Fruit fly (Drosophila melanogaster) whole organism, embryonic: Measurements from ENCODE around the gene CG3546.
A peak's percentile ranks its signal among the peaks of the same experiment; 100 is the strongest.

Source experiments
- CG10267 ChIP-seq: fragments of 200-800 bp; sonication (Bioruptor generic); optimal IDR thresholded peaks from 2 replicates; lab custom pipeline; 2018; ENCODE audit warnings: missing biosample characterization, mild to moderate bottlenecking, missing genetic modification characterization, moderate library complexity
- CG10959 ChIP-seq: fragments of 200-800 bp; sonication (Bioruptor generic); IDR thresholded peaks from 2 replicates; pipeline ENCODE4 v1.3.6; 2022; ENCODE audit warnings: missing biosample characterization, missing genetic modification characterization
- CG14441 ChIP-seq: fragments of 200-800 bp; sonication (Bioruptor generic); IDR thresholded peaks from 2 replicates; pipeline ENCODE4 v1.3.6; 2022; ENCODE audit warnings: missing biosample characterization, missing genetic modification characterization
- CG1529 ChIP-seq: fragments of 200-800 bp; sonication (Bioruptor generic); optimal IDR thresholded peaks from 3 replicates; lab custom pipeline; 2018; ENCODE audit warnings: missing biosample characterization, missing genetic modification characterization
- CG17359 ChIP-seq: fragments of 200-800 bp; sonication (Bioruptor generic); optimal IDR thresholded peaks from 3 replicates; lab custom pipeline; 2018; ENCODE audit warnings: missing biosample characterization, mild to moderate bottlenecking, missing genetic modification characterization, moderate library complexity
- CG17361 ChIP-seq: fragments of 200-800 bp; sonication (Bioruptor generic); IDR thresholded peaks from 3 replicates; pipeline ENCODE4 v1.3.6; 2022; ENCODE audit warnings: missing biosample characterization, missing genetic modification characterization
- CG18262 ChIP-seq: fragments of 200-800 bp; optimal IDR thresholded peaks from 3 replicates; lab custom pipeline; 2019; ENCODE audit warnings: missing biosample characterization, mild to moderate bottlenecking, missing genetic modification characterization, moderate library complexity
- CG1832 ChIP-seq: fragments of 200-800 bp; sonication (Bioruptor generic); optimal IDR thresholded peaks from 2 replicates; lab custom pipeline; 2017; ENCODE audit warnings: missing biosample characterization, mild to moderate bottlenecking, missing genetic modification characterization, inconsistent platforms
- CG18476 ChIP-seq: fragments of 200-800 bp; sonication (Bioruptor generic); optimal IDR thresholded peaks from 2 replicates; lab custom pipeline; 2016; ENCODE audit warnings: missing biosample characterization, mild to moderate bottlenecking, missing genetic modification characterization
- CG2120 ChIP-seq: fragments of 200-800 bp; sonication (Bioruptor generic); optimal IDR thresholded peaks from 3 replicates; lab custom pipeline; 2016; ENCODE audit warnings: missing biosample characterization, missing genetic modification characterization
- CG31441 ChIP-seq: fragments of 200-800 bp; sonication (Bioruptor generic); IDR thresholded peaks from 2 replicates; pipeline ENCODE4 v1.3.6; 2022; ENCODE audit warnings: missing biosample characterization, missing genetic modification characterization
- CG3163 ChIP-seq: fragments of 200-800 bp; sonication (Bioruptor generic); optimal IDR thresholded peaks from 3 replicates; lab custom pipeline; 2016; ENCODE audit warnings: missing biosample characterization, missing genetic modification characterization
- CG3995 ChIP-seq: fragments of 200-800 bp; sonication (Bioruptor generic); optimal IDR thresholded peaks from 3 replicates; lab custom pipeline; 2016; ENCODE audit warnings: missing biosample characterization, missing genetic modification characterization
- CG4282 ChIP-seq: fragments of 200-800 bp; sonication (Bioruptor generic); optimal IDR thresholded peaks from 2 replicates; lab custom pipeline; 2016; ENCODE audit warnings: missing biosample characterization, missing genetic modification characterization
- CG4424 ChIP-seq: fragments of 200-800 bp; sonication (Bioruptor generic); optimal IDR thresholded peaks from 3 replicates; lab custom pipeline; 2016; ENCODE audit warnings: missing biosample characterization, missing genetic modification characterization
- CG5953 ChIP-seq: fragments of 200-800 bp; sonication (Bioruptor generic); IDR thresholded peaks from 2 replicates; pipeline ENCODE4 v1.3.6; 2022; ENCODE audit warnings: missing biosample characterization, missing genetic modification characterization
- CG8359 ChIP-seq: fragments of 200-800 bp; sonication (Bioruptor generic); optimal IDR thresholded peaks from 2 replicates; lab custom pipeline; 2017; ENCODE audit warnings: missing biosample characterization, mild to moderate bottlenecking, missing genetic modification characterization, borderline replicate concordance
- CG9727 ChIP-seq: fragments of 200-800 bp; sonication (Bioruptor generic); optimal IDR thresholded peaks from 3 replicates; lab custom pipeline; 2017; ENCODE audit warnings: missing biosample characterization, mild to moderate bottlenecking, missing genetic modification characterization
- Chrac-16 ChIP-seq: fragments of 200-800 bp; sonication (Bioruptor generic); optimal IDR thresholded peaks from 3 replicates; lab custom pipeline; 2016; ENCODE audit warnings: missing biosample characterization, missing genetic modification characterization
- GATAe ChIP-seq: fragments of 200-800 bp; sonication (Bioruptor generic); conservative IDR thresholded peaks from 2 replicates; pipeline ENCODE4 v1.3.6; 2022; ENCODE audit warnings: missing biosample characterization, missing genetic modification characterization
- HLH54F ChIP-seq: fragments of 200-800 bp; sonication (Bioruptor generic); optimal IDR thresholded peaks from 3 replicates; lab custom pipeline; 2016; ENCODE audit warnings: missing biosample characterization, missing genetic modification characterization
- Max ChIP-seq: fragments of 200-800 bp; sonication (Bioruptor generic); optimal IDR thresholded peaks from 2 replicates; lab custom pipeline; 2016; ENCODE audit warnings: missing biosample characterization, mild to moderate bottlenecking, missing genetic modification characterization
- Neu2 ChIP-seq: fragments of 200-800 bp; sonication (Bioruptor generic); optimal IDR thresholded peaks from 3 replicates; lab custom pipeline; 2016; ENCODE audit warnings: missing biosample characterization, missing genetic modification characterization, borderline replicate concordance
- Oaz ChIP-seq: fragments of 200-800 bp; sonication (Bioruptor generic); IDR thresholded peaks from 2 replicates; pipeline ENCODE4 v1.3.6; 2022; ENCODE audit warnings: missing biosample characterization, missing genetic modification characterization
- Optix ChIP-seq: fragments of 200-800 bp; sonication (Bioruptor generic); IDR thresholded peaks from 3 replicates; pipeline ENCODE4 v1.3.6; 2022; ENCODE audit warnings: missing biosample characterization, missing genetic modification characterization
- Rx ChIP-seq: fragments of 200-800 bp; sonication (Bioruptor generic); IDR thresholded peaks from 2 replicates; pipeline ENCODE4 v1.3.6; 2022; ENCODE audit warnings: missing biosample characterization, missing genetic modification characterization
- Side ChIP-seq: fragments of 200-800 bp; sonication (Bioruptor generic); optimal IDR thresholded peaks from 2 replicates; lab custom pipeline; 2016; ENCODE audit warnings: missing biosample characterization, missing genetic modification characterization
- TFAM ChIP-seq: fragments of 200-800 bp; sonication (Bioruptor generic); optimal IDR thresholded peaks from 2 replicates; lab custom pipeline; 2017; ENCODE audit warnings: missing biosample characterization, missing genetic modification characterization, inconsistent platforms
- Vsx1 ChIP-seq: fragments of 200-800 bp; sonication (Bioruptor generic); optimal IDR thresholded peaks from 2 replicates; lab custom pipeline; 2017; ENCODE audit warnings: missing biosample characterization, mild to moderate bottlenecking, missing genetic modification characterization, missing genetic modification reagents
- Xrp1 ChIP-seq: fragments of 200-800 bp; sonication (Bioruptor generic); IDR thresholded peaks from 2 replicates; pipeline ENCODE4 v1.3.6; 2022; ENCODE audit warnings: missing biosample characterization, missing genetic modification characterization
- ab ChIP-seq: fragments of 200-800 bp; sonication (Bioruptor generic); optimal IDR thresholded peaks from 2 replicates; lab custom pipeline; 2016; ENCODE audit warnings: missing biosample characterization, missing genetic modification characterization
- aop ChIP-seq: fragments of 200-800 bp; sonication (Bioruptor generic); IDR thresholded peaks from 2 replicates; pipeline ENCODE4 v1.3.6; 2022; ENCODE audit warnings: missing biosample characterization, missing genetic modification characterization
- ato ChIP-seq: fragments of 200-800 bp; sonication (Bioruptor generic); IDR thresholded peaks from 2 replicates; pipeline ENCODE4 v1.3.6; 2022; ENCODE audit warnings: missing biosample characterization, missing genetic modification characterization; ENCODE audit not compliant: partially characterized antibody
- az2 ChIP-seq: fragments of 200-800 bp; sonication (Bioruptor generic); optimal IDR thresholded peaks from 3 replicates; lab custom pipeline; 2016; ENCODE audit warnings: missing biosample characterization, missing genetic modification characterization
- ci ChIP-seq: fragments of 200-800 bp; sonication (Bioruptor generic); IDR thresholded peaks from 3 replicates; pipeline ENCODE4 v1.3.6; 2022; ENCODE audit warnings: missing biosample characterization, missing genetic modification characterization
- danr ChIP-seq: fragments of 200-800 bp; sonication (Bioruptor generic); IDR thresholded peaks from 2 replicates; pipeline ENCODE4 v1.3.6; 2022; ENCODE audit warnings: missing biosample characterization, missing genetic modification characterization
- dimm ChIP-seq: fragments of 200-800 bp; sonication (Bioruptor generic); IDR thresholded peaks from 2 replicates; pipeline ENCODE4 v1.3.6; 2022; ENCODE audit warnings: missing biosample characterization, missing genetic modification characterization
- ems ChIP-seq: fragments of 200-800 bp; sonication (Bioruptor generic); optimal IDR thresholded peaks from 3 replicates; lab custom pipeline; 2016; ENCODE audit warnings: missing biosample characterization, missing genetic modification characterization
- inv ChIP-seq: fragments of 200-800 bp; sonication (Bioruptor generic); IDR thresholded peaks from 2 replicates; pipeline ENCODE4 v1.3.6; 2022; ENCODE audit warnings: missing biosample characterization, missing genetic modification characterization; ENCODE audit not compliant: partially characterized antibody
- jigr1 ChIP-seq: fragments of 200-800 bp; sonication (Bioruptor generic); IDR thresholded peaks from 3 replicates; pipeline ENCODE4 v1.3.6; 2022; ENCODE audit warnings: missing biosample characterization, missing genetic modification characterization
- lbe ChIP-seq: fragments of 200-800 bp; sonication (Bioruptor generic); optimal IDR thresholded peaks from 2 replicates; lab custom pipeline; 2016; ENCODE audit warnings: missing biosample characterization, mild to moderate bottlenecking, missing genetic modification characterization
- mam ChIP-seq: fragments of 200-800 bp; sonication (Bioruptor generic); optimal IDR thresholded peaks from 3 replicates; lab custom pipeline; 2016; ENCODE audit warnings: missing biosample characterization, missing genetic modification characterization
- nerfin-2 ChIP-seq: fragments of 200-800 bp; sonication (Bioruptor generic); IDR thresholded peaks from 2 replicates; pipeline ENCODE4 v1.3.6; 2022; ENCODE audit warnings: missing biosample characterization, missing genetic modification characterization; ENCODE audit not compliant: partially characterized antibody
- nmo ChIP-seq: fragments of 200-800 bp; sonication (Bioruptor generic); optimal IDR thresholded peaks from 2 replicates; lab custom pipeline; 2018; ENCODE audit warnings: missing biosample characterization, mild to moderate bottlenecking, missing genetic modification characterization, moderate library complexity
- oc ChIP-seq: fragments of 200-800 bp; sonication (Bioruptor generic); optimal IDR thresholded peaks from 2 replicates; lab custom pipeline; 2018; ENCODE audit warnings: missing biosample characterization, mild to moderate bottlenecking, missing genetic modification characterization, moderate library complexity
- peb ChIP-seq: fragments of 200-800 bp; sonication (Bioruptor generic); IDR thresholded peaks from 2 replicates; pipeline ENCODE4 v1.3.6; 2022; ENCODE audit warnings: missing biosample characterization, missing genetic modification characterization
- run ChIP-seq: fragments of 200-800 bp; sonication (Bioruptor generic); optimal IDR thresholded peaks from 3 replicates; lab custom pipeline; 2018; ENCODE audit warnings: missing biosample characterization, mild to moderate bottlenecking, missing genetic modification characterization
- sens ChIP-seq: fragments of 200-800 bp; sonication (Bioruptor generic); peaks from one replicate; lab custom pipeline; 2016; ENCODE audit warnings: missing biosample characterization, missing genetic modification characterization
- slbo ChIP-seq: fragments of 200-800 bp; sonication (Bioruptor generic); IDR thresholded peaks from 2 replicates; pipeline ENCODE4 v1.3.6; 2022; ENCODE audit warnings: missing biosample characterization, missing genetic modification characterization
- twi ChIP-seq: fragments of 200-800 bp; optimal IDR thresholded peaks from 2 replicates; lab custom pipeline; 2019; ENCODE audit warnings: missing biosample characterization, mild to moderate bottlenecking, missing genetic modification characterization, moderate library complexity
- wdn ChIP-seq: fragments of 200-800 bp; sonication (Bioruptor generic); IDR thresholded peaks from 2 replicates; pipeline ENCODE4 v1.3.6; 2022; ENCODE audit warnings: missing biosample characterization, missing genetic modification characterization
- wor ChIP-seq: fragments of 200-800 bp; sonication (Bioruptor generic); IDR thresholded peaks from 2 replicates; pipeline ENCODE4 v1.3.6; 2022; ENCODE audit warnings: missing biosample characterization, missing genetic modification characterization
- z ChIP-seq: fragments of 200-800 bp; sonication (Bioruptor generic); IDR thresholded peaks from 3 replicates; pipeline ENCODE4 v1.3.6; 2022; ENCODE audit warnings: missing biosample characterization, missing genetic modification characterization

CG3546 gene

DNA sequence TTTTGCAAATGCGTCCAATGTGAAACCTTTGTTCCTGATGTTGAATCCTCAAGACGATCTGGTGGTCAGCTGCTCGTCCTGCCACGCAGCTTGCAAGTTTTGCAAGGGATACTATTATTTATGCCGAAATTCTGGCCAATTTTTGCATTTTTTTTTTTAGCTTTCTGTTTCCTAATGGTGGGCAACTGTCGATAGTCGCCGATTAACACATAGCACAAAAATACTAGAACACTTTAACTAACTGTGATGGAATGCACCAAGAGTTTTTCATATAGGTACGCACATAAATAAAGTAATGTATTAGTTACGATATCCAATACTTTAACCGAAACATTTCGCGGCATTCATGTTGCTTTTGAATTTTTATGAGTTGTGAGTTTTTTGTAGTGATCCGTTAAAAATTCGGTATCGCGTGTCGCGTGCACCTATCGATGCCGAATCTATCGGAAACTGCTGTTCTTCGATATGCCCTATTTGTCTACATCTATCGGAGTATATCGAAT, 17.4 kb upstream of the CG3546 start, which contains the start of the genes rb and CHOp24 (continued):
- TF ChIP-seq danr (no peak), ab (GFP tag; lab: Kevin White, UChicago) (no peak), CG18262 (tag; lab: Kevin White, UChicago) (peak; percentile 14), Rx (GFP tag; lab: Robert Waterston, UW) (no peak), Oaz (GFP tag; lab: Robert Waterston, UW) (no peak), ems (GFP tag; lab: Kevin White, UChicago) (no peak), Side (peak; percentile 63), oc (no peak), wor (GFP tag; lab: Robert Waterston, UW) (no peak), TFAM (no peak), CG8359 (GFP tag; lab: Kevin White, UChicago) (no peak), ci (GFP tag; lab: Robert Waterston, UW) (no peak), wdn (GFP tag; lab: Robert Waterston, UW) (no peak), ato (GFP tag; lab: Robert Waterston, UW) (peak; percentile 57; the same call in 1 of the 2 replicates), CG3163 (GFP tag; lab: Kevin White, UChicago) (no peak), GATAe (GFP tag; lab: Robert Waterston, UW) (no peak), CG17361 (GFP tag; lab: Robert Waterston, UW) (no peak), mam (peak; percentile 63), CG18476 (no peak), Vsx1 (GFP tag; lab: Kevin White, UChicago) (no peak), peb (GFP tag; lab: Robert Waterston, UW) (no peak), HLH54F (no peak), CG17359 (peak; percentile 47), Neu2 (GFP tag; lab: Kevin White, UChicago) (no peak), CG10959 (GFP tag; lab: Robert Waterston, UW) (no peak), CG2120 (GFP tag; lab: Kevin White, UChicago) (peak; percentile 57), CG31441 (no peak), CG3995 (peak; percentile 77), CG10267 (peak; percentile 51), az2 (GFP tag; lab: Kevin White, UChicago) (no peak), CG1832 (GFP tag; lab: Kevin White, UChicago) (no peak), z (GFP tag; lab: Robert Waterston, UW) (no peak), inv (peak; percentile 90), dimm (GFP tag; lab: Robert Waterston, UW) (no peak), run (tag; lab: Kevin White, UChicago) (no peak), CG4282 (GFP tag; lab: Kevin White, UChicago) (no peak), CG14441 (GFP tag; lab: Robert Waterston, UW) (no peak), CG9727 (no peak), Max (GFP tag; lab: Kevin White, UChicago) (peak; percentile 28), sens (GFP tag; lab: Kevin White, UChicago) (peak; percentile 88), nmo (GFP tag; lab: Kevin White, UChicago) (peak; percentile 85), CG5953 (no peak), slbo (GFP tag; lab: Robert Waterston, UW) (no peak), lbe (no peak), twi (no peak), CG1529 (no peak), Xrp1 (GFP tag; lab: Robert Waterston, UW) (no peak), Optix (GFP tag; lab: Robert Waterston, UW) (no peak), CG4424 (GFP tag; lab: Kevin White, UChicago) (no peak), Chrac-16 (GFP tag; lab: Kevin White, UChicago) (peak; percentile 4), aop (GFP tag; lab: Robert Waterston, UW) (no peak), nerfin-2 (GFP tag; lab: Robert Waterston, UW) (peak; percentile 96), jigr1 (GFP tag; lab: Robert Waterston, UW) (no peak)
